Fruit fly (Drosophila melanogaster) Kc167 (cell line): Measurements from ENCODE around the gene Ino80.

Source experiments
- Myc ChIP-seq: fragments of >200 bp; optimal IDR thresholded peaks from 2 replicates; lab custom pipeline; 2017; ENCODE audit warnings: missing external identifiers
- h ChIP-seq: fragments of >200 bp; optimal IDR thresholded peaks from 3 replicates; lab custom pipeline; 2018; ENCODE audit warnings: missing external identifiers

- TF ChIP-seq Myc (lab: Kevin White, UChicago): no peak
- TF ChIP-seq h (lab: Kevin White, UChicago): no peak
These were observed 70.9 kb downstream of the Ino80 start for dm6 chr3R:19332052-19332451.
